Fruit fly (Drosophila melanogaster) whole organism, pupa: ENCODE results near the gene CG4496.

Experiments
- CG10348 ChIP-seq: fragments of 200-800 bp; sonication (Bioruptor generic); IDR thresholded peaks from 2 replicates; pipeline ENCODE4 v1.3.6; 2022; ENCODE audit warnings: missing biosample characterization, missing genetic modification characterization
- CG12605 ChIP-seq: fragments of 200-800 bp; sonication (Bioruptor generic); IDR thresholded peaks from 2 replicates; pipeline ENCODE4 v1.3.6; 2022; ENCODE audit warnings: missing biosample characterization, missing genetic modification characterization
- CG13204 ChIP-seq: fragments of 200-800 bp; sonication (Bioruptor generic); optimal IDR thresholded peaks from 2 replicates; lab custom pipeline; 2018; ENCODE audit warnings: missing biosample characterization, mild to moderate bottlenecking, missing genetic modification characterization, moderate library complexity
- CG14655 ChIP-seq: fragments of 200-800 bp; sonication (Bioruptor generic); optimal IDR thresholded peaks from 3 replicates; lab custom pipeline; 2017; ENCODE audit warnings: mild to moderate bottlenecking, missing biosample characterization, missing genetic modification reagents, missing genetic modification characterization
- CG15710 ChIP-seq: fragments of 200-800 bp; sonication (Bioruptor generic); optimal IDR thresholded peaks from 2 replicates; lab custom pipeline; 2018; ENCODE audit warnings: missing biosample characterization, mild to moderate bottlenecking, missing genetic modification characterization, moderate library complexity
- CG17806 ChIP-seq: fragments of 200-800 bp; sonication (Bioruptor generic); optimal IDR thresholded peaks from 2 replicates; lab custom pipeline; 2018; ENCODE audit warnings: missing biosample characterization, mild to moderate bottlenecking, missing genetic modification characterization, moderate library complexity
- CG32121 ChIP-seq: fragments of 200-800 bp; sonication (Bioruptor generic); IDR thresholded peaks from 2 replicates; pipeline ENCODE4 v1.3.6; 2022; ENCODE audit warnings: missing biosample characterization, missing genetic modification characterization
- CG34367 ChIP-seq: fragments of 200-800 bp; sonication (Bioruptor generic); optimal IDR thresholded peaks from 2 replicates; lab custom pipeline; 2018; ENCODE audit warnings: missing biosample characterization, mild to moderate bottlenecking, missing genetic modification characterization
- CG4496 ChIP-seq: fragments of 200-800 bp; sonication (Bioruptor generic); IDR thresholded peaks from 3 replicates; pipeline ENCODE4 v1.3.6; 2022; ENCODE audit warnings: missing biosample characterization, missing genetic modification characterization
- CG8159 ChIP-seq: fragments of 200-800 bp; sonication (Bioruptor generic); optimal IDR thresholded peaks from 3 replicates; lab custom pipeline; 2018; ENCODE audit warnings: missing biosample characterization, mild to moderate bottlenecking, missing genetic modification characterization, moderate library complexity
- CG8301 ChIP-seq: fragments of 200-800 bp; sonication (Bioruptor generic); optimal IDR thresholded peaks from 2 replicates; lab custom pipeline; 2018; ENCODE audit warnings: missing biosample characterization, mild to moderate bottlenecking, missing genetic modification characterization
- CG9948 ChIP-seq: fragments of 200-800 bp; sonication (Bioruptor generic); optimal IDR thresholded peaks from 2 replicates; lab custom pipeline; 2018; ENCODE audit warnings: missing biosample characterization, mild to moderate bottlenecking, missing genetic modification characterization, moderate library complexity
- D1 ChIP-seq: fragments of 200-800 bp; sonication (Bioruptor generic); optimal IDR thresholded peaks from 2 replicates; lab custom pipeline; 2018; ENCODE audit warnings: missing biosample characterization, mild to moderate bottlenecking, missing genetic modification characterization, moderate library complexity
- EcR ChIP-seq: fragments of 200-800 bp; sonication (Bioruptor generic); optimal IDR thresholded peaks from 3 replicates; lab custom pipeline; 2019; ENCODE audit warnings: missing biosample characterization, missing genetic modification characterization, mild to moderate bottlenecking, moderate library complexity, missing genetic modification reagents
- Ets98B ChIP-seq: fragments of 200-800 bp; sonication (Bioruptor generic); IDR thresholded peaks from 2 replicates; pipeline ENCODE4 v1.3.6; 2022; ENCODE audit warnings: missing biosample characterization, missing genetic modification characterization
- Pif1A ChIP-seq: fragments of 200-800 bp; sonication (Bioruptor generic); optimal IDR thresholded peaks from 3 replicates; lab custom pipeline; 2016; ENCODE audit warnings: missing biosample characterization, missing genetic modification characterization
- Pif1B ChIP-seq: fragments of 200-800 bp; sonication (Bioruptor generic); optimal IDR thresholded peaks from 3 replicates; lab custom pipeline; 2016; ENCODE audit warnings: missing biosample characterization, missing genetic modification characterization
- Snoo ChIP-seq: fragments of 200-800 bp; sonication (Bioruptor generic); optimal IDR thresholded peaks from 3 replicates; lab custom pipeline; 2017; ENCODE audit warnings: missing biosample characterization, mild to moderate bottlenecking, missing genetic modification characterization, inconsistent platforms
- fd96Ca ChIP-seq: fragments of 200-800 bp; sonication (Bioruptor generic); IDR thresholded peaks from 3 replicates; pipeline ENCODE4 v1.3.6; 2022; ENCODE audit warnings: missing biosample characterization, missing genetic modification characterization
- gl ChIP-seq: fragments of 200-800 bp; sonication (Bioruptor generic); optimal IDR thresholded peaks from 2 replicates; lab custom pipeline; 2018; ENCODE audit warnings: missing biosample characterization, mild to moderate bottlenecking, missing genetic modification characterization
- rn ChIP-seq: fragments of 200-800 bp; sonication (Bioruptor generic); IDR thresholded peaks from 2 replicates; pipeline ENCODE4 v1.3.6; 2022; ENCODE audit warnings: missing biosample characterization, missing genetic modification characterization

Gene CG4496

DNA sequence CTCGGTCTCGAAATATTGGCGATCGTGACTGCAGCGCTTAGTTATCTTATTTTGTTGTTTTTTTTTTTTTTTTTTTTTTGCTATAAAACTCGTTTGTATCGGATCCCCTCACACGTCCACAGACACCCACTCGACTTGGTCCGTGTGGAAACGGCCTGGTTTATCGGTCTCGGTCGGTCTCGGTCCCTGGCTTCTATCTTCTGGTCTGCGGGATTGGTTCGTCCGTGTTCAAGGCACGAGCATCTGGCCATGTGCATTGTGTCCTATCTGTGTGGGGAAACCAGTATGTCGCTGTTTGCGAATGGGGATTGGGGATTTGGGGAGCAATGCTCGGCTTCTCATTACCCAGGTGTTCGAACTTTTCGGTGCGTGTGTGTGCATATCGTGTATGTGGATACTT is at the start of gene CG4496:
Gene CG4496, minus strand, starts transcription at position 337 of the 400 bp plus-strand sequence.
- TF ChIP-seq Ets98B (GFP tag; lab: Robert Waterston, UW) (peak; percentile 33; the same call in 1 of the 2 replicates), EcR (peak; percentile 98), rn (GFP tag; lab: Robert Waterston, UW) (no peak), Pif1B (GFP tag; lab: Kevin White, UChicago) (no peak), CG32121 (peak; percentile 40), Snoo (tag; lab: Kevin White, UChicago) (peak; percentile 13), D1 (tag; lab: Kevin White, UChicago) (no peak), CG9948 (tag; lab: Kevin White, UChicago) (peak; percentile 0), CG17806 (tag; lab: Kevin White, UChicago) (no peak), CG12605 (GFP tag; lab: Robert Waterston, UW) (no peak), Pif1A (peak; percentile 44), CG10348 (GFP tag; lab: Robert Waterston, UW) (no peak), gl (tag; lab: Kevin White, UChicago) (no peak), CG13204 (peak; percentile 70), CG8159 (no peak), fd96Ca (GFP tag; lab: Robert Waterston, UW) (peak; percentile 56; the same call in 2 of the 3 replicates), CG8301 (tag; lab: Kevin White, UChicago) (no peak), CG15710 (tag; lab: Kevin White, UChicago) (peak; percentile 54), CG4496 (GFP tag; lab: Robert Waterston, UW) (peak; percentile 100), CG34367 (peak; percentile 46), CG14655 (peak; percentile 33)

DNA sequence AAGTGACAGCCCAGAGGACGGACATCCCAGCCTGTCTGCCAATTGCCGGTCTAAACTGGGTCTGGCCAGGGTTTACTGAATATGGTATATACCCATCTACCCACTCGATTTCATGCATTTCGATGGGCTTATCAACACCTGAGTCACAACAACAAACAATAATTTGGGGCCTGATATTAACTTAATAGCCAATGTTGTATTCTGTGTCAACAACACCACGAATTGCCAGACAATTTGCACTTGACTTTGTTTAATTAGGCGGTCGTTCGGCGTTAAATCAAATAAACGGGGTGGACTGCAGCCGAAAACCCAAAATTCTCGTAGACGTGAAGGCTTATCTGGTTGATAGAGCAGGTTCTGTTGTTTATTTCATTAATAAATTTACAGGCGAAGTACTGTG is 49.5 kb upstream of the CG4496 start:
- TF ChIP-seq Snoo (tag; lab: Kevin White, UChicago), result peak; percentile 21
- no peak for TF ChIP-seq gl (tag; lab: Kevin White, UChicago)
- TF ChIP-seq, all 21 proteins: peak for 1

DNA sequence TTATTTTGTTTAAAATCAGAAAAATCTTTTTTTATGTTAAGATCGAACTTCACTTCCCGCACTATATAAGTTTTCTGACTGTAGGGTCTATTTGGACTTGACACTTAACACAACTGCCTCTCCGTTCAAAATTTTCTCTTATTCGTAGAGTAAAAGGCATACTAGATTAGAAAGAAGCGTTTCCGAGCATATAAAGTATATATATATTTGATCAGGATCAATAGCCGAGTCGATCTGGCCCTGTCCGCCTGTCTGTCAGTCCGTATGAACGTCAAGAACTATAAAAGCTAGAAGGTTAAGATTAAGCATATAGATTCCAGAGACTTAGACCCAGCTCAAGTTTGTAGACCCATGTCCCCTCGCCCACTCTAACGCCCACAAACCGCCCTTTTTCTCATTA is 42.9 kb upstream of the CG4496 start, which contains the start of gene CG43800:
Gene CG43800, minus strand, starts transcription at position 101 of the 400 bp plus-strand sequence.
- TF ChIP-seq CG32121 (no peak), CG17806 (tag; lab: Kevin White, UChicago) (no peak), CG15710 (tag; lab: Kevin White, UChicago) (no peak), Pif1B (GFP tag; lab: Kevin White, UChicago) (no peak), CG8301 (tag; lab: Kevin White, UChicago) (no peak), CG34367 (no peak), Ets98B (GFP tag; lab: Robert Waterston, UW) (no peak), Snoo (tag; lab: Kevin White, UChicago) (no peak), gl (tag; lab: Kevin White, UChicago) (no peak), CG13204 (no peak), CG12605 (GFP tag; lab: Robert Waterston, UW) (no peak), CG10348 (GFP tag; lab: Robert Waterston, UW) (no peak), CG8159 (no peak), EcR (no peak), D1 (tag; lab: Kevin White, UChicago) (no peak)

DNA sequence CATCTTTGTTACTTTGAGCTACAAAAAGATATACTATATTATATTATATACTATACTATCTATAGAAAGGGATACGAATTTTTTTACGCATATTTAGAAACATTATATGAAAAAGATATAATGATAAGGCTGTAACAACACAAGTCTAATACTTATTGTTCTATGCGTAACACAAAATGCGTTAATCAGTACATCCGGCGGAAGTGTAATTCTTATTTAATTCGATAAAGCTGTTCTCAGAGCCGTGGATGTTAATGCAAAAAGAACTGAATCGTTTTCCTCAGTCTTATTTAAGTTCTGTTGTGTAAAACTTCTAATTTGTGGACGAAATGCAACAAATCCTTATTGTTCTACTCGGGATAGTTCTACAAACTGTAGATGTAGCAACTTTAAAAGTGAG is 37.6 kb upstream of the CG4496 start, which contains the start of gene CG43799:
Gene CG43799, plus strand, starts transcription at position 301 of the 400 bp plus-strand sequence.
- TF ChIP-seq CG14655 (no peak), Ets98B (GFP tag; lab: Robert Waterston, UW) (no peak), CG9948 (tag; lab: Kevin White, UChicago) (no peak), Snoo (tag; lab: Kevin White, UChicago) (no peak), rn (GFP tag; lab: Robert Waterston, UW) (no peak), CG13204 (no peak), CG34367 (no peak)

DNA sequence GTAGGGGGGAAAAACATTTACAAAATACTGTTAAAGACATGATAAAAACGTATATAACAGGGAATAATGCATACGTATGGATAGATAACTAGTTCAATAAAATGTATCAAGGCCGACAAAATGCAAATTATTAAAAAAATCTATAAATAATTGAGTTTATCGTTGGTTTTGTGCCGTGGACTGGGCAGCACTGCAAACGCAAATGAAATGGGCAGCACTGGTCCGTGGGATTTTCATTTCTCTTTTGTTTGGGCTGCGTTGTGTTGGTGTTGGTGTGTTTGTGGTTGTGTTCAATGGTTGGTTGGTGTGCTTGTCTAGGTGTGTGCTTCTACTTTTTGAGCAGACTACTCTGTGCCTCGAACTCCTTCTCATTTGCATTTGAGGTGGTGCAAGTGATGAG is 36.8 kb upstream of the CG4496 start:
- TF ChIP-seq CG8301 (tag; lab: Kevin White, UChicago), result no peak

DNA sequence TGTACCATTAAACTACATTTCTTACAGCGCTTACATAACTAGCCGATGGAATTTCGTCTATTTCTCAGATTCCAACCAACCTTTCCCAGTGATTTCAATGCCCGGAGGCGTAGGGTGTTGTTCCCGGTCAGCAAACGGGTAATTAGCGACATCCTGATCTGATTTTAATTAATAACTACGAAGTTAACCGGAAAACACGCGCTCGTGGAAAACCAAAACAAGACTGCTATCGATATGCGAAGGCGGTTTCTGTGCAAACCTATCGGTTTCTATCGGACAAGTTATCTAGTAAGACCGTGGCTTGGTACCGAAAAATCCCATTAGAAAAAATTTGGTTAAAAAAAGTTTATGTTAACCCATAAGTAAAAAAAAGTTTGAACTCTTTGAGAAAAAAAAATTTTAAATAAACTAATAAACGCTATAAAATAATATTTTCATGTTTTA is 33.0 kb upstream of the CG4496 start, which contains the start of gene mEFG1:
Gene mEFG1, minus strand, starts transcription at position 253 of the 444 bp plus-strand sequence.
- no peak for TF ChIP-seq Snoo (tag; lab: Kevin White, UChicago)
- peak; percentile 43; the same call in 2 of the 3 replicates for TF ChIP-seq CG4496 (GFP tag; lab: Robert Waterston, UW)

DNA sequence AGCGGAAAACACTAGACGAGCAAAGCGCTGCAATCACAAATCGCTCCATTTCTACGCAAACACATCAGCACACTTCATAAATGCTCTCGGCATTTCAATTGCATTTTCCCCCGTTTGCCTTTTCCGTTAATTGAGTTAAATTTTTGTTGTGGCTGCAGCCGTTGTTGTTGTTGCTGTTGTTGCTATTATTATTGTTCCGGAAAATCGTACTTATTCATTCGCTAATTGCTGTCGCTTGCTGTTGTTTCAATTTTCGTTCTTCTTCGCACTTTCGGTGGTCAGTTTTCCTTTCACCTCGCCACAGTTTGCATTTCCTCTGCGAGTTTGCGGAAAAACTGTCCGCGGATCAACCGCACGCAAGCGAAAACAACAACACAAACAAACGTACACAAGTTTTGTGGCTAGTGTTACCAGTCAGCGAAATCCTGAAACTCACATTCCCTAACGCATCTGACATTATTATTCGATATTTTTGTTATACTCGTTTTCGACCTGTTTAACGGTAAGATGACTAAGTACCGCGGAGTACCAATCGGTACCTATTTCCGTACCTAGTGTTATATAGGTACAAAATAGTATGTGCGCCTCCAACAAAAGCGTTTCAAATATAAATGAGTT is 29.9 kb upstream of the CG4496 start, which contains the start of gene CG13784:
Gene CG13784, minus strand, starts transcription at position 384 of the 618 bp plus-strand sequence.
- TF ChIP-seq CG32121, result peak; percentile 33
- no peak for TF ChIP-seq CG17806 (tag; lab: Kevin White, UChicago)
- TF ChIP-seq gl (tag; lab: Kevin White, UChicago), result no peak
- TF ChIP-seq CG13204, result no peak
- TF ChIP-seq CG14655, result no peak
- TF ChIP-seq CG9948 (tag; lab: Kevin White, UChicago), result no peak
- 0 out of 2 replicates have a peak, but pooled peaks have one; percentile 44 for TF ChIP-seq Ets98B (GFP tag; lab: Robert Waterston, UW)
- peak; percentile 16 for TF ChIP-seq CG8301 (tag; lab: Kevin White, UChicago)
- no peak for TF ChIP-seq fd96Ca (GFP tag; lab: Robert Waterston, UW)
- TF ChIP-seq Snoo (tag; lab: Kevin White, UChicago), result peak; percentile 14
- peak; percentile 13 for TF ChIP-seq CG34367
- no peak for TF ChIP-seq Pif1A
- TF ChIP-seq D1 (tag; lab: Kevin White, UChicago), result no peak
- TF ChIP-seq rn (GFP tag; lab: Robert Waterston, UW), result no peak
- TF ChIP-seq CG12605 (GFP tag; lab: Robert Waterston, UW), result peak; percentile 19; the same call in 1 of the 2 replicates
- TF ChIP-seq EcR, result no peak
- TF ChIP-seq Pif1B (GFP tag; lab: Kevin White, UChicago), result peak; percentile 28
- peak; percentile 19 for TF ChIP-seq CG15710 (tag; lab: Kevin White, UChicago)
- TF ChIP-seq CG4496 (GFP tag; lab: Robert Waterston, UW), result peak; percentile 76
- TF ChIP-seq CG10348 (GFP tag; lab: Robert Waterston, UW), result no peak
- no peak for TF ChIP-seq CG8159
